Fruit fly (Drosophila melanogaster): ENCODE results near the gene CG15262.

The CG15262 gene

DNA sequence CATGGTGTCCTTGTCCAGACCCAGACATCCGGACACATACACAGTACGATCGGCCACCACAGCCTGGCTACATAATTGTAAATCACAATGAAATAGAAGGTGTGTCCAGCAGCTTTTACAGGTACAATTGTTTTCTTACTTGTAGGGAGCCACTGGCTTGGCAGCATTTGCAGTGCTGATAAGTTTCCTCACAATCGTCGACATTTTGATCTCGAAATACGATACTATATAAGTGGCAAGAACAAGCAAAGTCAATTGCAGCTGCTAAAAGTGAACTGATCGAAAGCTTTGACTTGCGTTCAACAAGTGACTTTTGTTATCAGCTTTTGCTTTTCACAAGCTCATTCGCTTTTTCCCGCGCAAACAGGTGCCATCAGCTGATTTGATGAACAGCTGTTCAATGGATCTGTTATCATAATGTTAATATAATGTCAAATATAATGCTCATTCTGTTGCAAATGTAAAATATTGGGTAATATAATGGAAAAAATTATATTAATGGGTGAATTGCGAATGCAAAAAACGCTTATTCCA, 22.8 kb upstream of the CG15262 start, which contains the start of gene UK114:
TSS of gene UK114 (minus strand) at position 309 of the 534 bp plus-strand sequence.
- TF ChIP-seq kay (GFP tag; ENCODE audit: borderline replicate concordance) (no peak), bab1 (GFP tag; optimal IDR thresholded peaks at IDR 0.05) (peak; percentile 61)

dm6 chr2L:15275794-15276193, 21.8 kb upstream of the CG15262 start:
- TF ChIP-seq cic (GFP tag; optimal IDR thresholded peaks at IDR 0.05) (no peak), kay (GFP tag; ENCODE audit: borderline replicate concordance) (peak; percentile 0)

DNA sequence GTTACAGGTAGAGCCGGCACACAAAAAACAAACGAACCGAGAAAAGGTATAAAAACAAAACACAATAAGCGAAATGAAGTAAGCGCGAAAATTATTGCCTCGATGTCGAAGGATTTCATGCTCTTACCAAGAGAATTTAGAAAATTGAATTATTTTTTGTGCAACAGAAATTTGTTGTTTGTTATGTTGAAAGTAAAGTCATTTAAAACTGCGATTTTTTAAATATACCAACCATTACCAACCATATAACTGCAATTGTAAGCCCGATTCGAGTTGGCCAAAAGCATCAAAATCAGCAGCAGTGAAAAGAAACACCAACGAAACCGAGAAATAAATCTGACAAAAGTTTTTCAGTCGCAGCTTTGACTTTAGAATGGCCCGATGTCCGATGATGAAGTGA, 16.6 kb upstream of the CG15262 start:
- TF ChIP-seq CG12768 (GFP tag; optimal IDR thresholded peaks at IDR 0.05) (no peak), CG1620 (GFP tag; optimal IDR thresholded peaks at IDR 0.05) (no peak), CG7101 (tag; optimal IDR thresholded peaks at IDR 0.05) (no peak), toe (GFP tag; optimal IDR thresholded peaks at IDR 0.05) (no peak), tj (GFP tag; optimal IDR thresholded peaks at IDR 0.05) (no peak), CG33017 (tag; optimal IDR thresholded peaks at IDR 0.05) (no peak), ovo (GFP tag; optimal IDR thresholded peaks at IDR 0.05) (no peak), Crg-1 (GFP tag; optimal IDR thresholded peaks at IDR 0.05) (no peak), kay (GFP tag; ENCODE audit: borderline replicate concordance) (no peak), CG14711 (tag; optimal IDR thresholded peaks at IDR 0.05) (no peak), Clk (GFP tag; optimal IDR thresholded peaks at IDR 0.05) (no peak), pad (GFP tag; optimal IDR thresholded peaks at IDR 0.05) (no peak), CG11617 (GFP tag; optimal IDR thresholded peaks at IDR 0.05) (no peak), bab1 (GFP tag; optimal IDR thresholded peaks at IDR 0.05) (no peak), CG7045 (GFP tag; optimal IDR thresholded peaks at IDR 0.05) (no peak), Hr96 (GFP tag; optimal IDR thresholded peaks at IDR 0.05) (no peak), cnc (optimal IDR thresholded peaks at IDR 0.05) (no peak)

DNA sequence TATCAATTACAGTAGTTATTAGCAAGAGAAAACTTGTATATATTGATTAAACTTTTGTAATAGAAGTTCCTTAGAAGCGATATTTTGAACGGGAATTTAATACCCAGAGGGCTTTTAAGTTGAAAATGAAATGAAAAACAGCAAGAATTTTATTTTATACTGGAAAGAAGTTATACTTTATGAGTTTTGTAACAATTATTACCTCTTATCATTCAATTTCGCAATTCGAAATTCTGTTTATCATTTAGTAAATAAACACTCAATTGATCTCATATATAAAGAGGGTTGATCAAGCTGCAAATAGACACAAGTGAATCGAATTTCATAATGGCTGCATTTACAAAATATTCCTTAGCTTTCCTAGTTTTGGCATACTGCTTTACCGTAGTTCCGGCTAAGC, 12.9 kb upstream of the CG15262 start, which contains the start of gene CG15263:
TSS of gene CG15263 (plus strand) at position 301 of the 400 bp plus-strand sequence.
- TF ChIP-seq CG12768 (GFP tag; optimal IDR thresholded peaks at IDR 0.05) (no peak), Mnt (GFP tag; optimal IDR thresholded peaks at IDR 0.05) (no peak), CG5204 (GFP tag; optimal IDR thresholded peaks at IDR 0.05) (no peak), pad (GFP tag; optimal IDR thresholded peaks at IDR 0.05) (no peak), CG1620 (GFP tag; optimal IDR thresholded peaks at IDR 0.05) (no peak), CG7101 (tag; optimal IDR thresholded peaks at IDR 0.05) (no peak), CG33017 (tag; optimal IDR thresholded peaks at IDR 0.05) (no peak), Crg-1 (GFP tag; optimal IDR thresholded peaks at IDR 0.05) (no peak), CG14711 (tag; optimal IDR thresholded peaks at IDR 0.05) (no peak), toe (GFP tag; optimal IDR thresholded peaks at IDR 0.05) (no peak), Clk (GFP tag; optimal IDR thresholded peaks at IDR 0.05) (no peak)

DNA sequence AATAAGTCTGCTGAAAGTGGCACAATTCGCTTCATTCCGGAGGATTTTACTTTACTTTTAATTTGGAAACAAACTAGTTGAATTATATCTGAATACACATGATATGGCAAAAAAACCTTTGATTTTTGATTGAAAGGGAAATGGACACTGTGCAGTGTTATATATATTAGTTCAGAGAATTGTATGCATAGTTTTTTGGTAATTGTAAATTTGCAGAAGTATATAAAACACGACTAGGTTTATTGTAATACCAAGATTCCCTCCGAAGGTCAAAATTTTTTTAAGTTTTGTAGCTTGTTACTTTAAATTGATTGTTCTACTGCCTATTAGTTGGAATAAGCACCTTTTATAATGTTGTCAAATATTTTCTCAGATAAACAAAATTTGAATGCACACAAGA, 5.5 kb upstream of the CG15262 start, which contains the start of gene CG15260:
TSS of gene CG15260 (minus strand) at position 101 of the 400 bp plus-strand sequence.
- TF ChIP-seq Crg-1 (GFP tag; optimal IDR thresholded peaks at IDR 0.05) (no peak), pad (GFP tag; optimal IDR thresholded peaks at IDR 0.05) (no peak), CG1620 (GFP tag; optimal IDR thresholded peaks at IDR 0.05) (no peak), CG5204 (GFP tag; optimal IDR thresholded peaks at IDR 0.05) (no peak), toe (GFP tag; optimal IDR thresholded peaks at IDR 0.05) (no peak)

DNA sequence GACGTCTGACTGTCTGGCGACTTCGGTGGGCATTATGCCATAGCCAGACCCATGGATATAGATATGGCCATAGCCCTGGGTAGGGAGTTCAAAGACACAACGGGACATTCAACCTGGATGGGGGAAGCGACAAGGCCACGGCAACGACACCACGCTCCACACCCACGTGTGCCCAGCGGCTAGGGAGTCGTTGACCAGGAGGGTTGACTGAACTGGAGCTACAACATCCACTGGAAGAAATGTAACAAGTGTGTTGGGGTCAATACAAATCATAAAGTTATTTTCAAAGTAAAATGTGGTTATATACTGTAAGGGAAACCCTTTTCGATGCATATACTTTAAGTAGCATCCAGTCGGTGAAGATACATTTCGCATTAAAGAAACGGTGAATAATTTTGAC, 4.2 kb downstream of the CG15262 start:
- TF ChIP-seq toe (GFP tag; optimal IDR thresholded peaks at IDR 0.05): no peak
- no peak for TF ChIP-seq CG33017 (tag; optimal IDR thresholded peaks at IDR 0.05)
- TF ChIP-seq ovo (GFP tag; optimal IDR thresholded peaks at IDR 0.05): no peak

- TF ChIP-seq ovo (GFP tag; optimal IDR thresholded peaks at IDR 0.05) (no peak), CG12768 (GFP tag; optimal IDR thresholded peaks at IDR 0.05) (no peak), cic (GFP tag; optimal IDR thresholded peaks at IDR 0.05) (no peak), pad (GFP tag; optimal IDR thresholded peaks at IDR 0.05) (no peak)
Observed at dm6 chr2L:15304359-15304758, 6.8 kb downstream of the CG15262 start.

dm6 chr2L:15306802-15307201, 9.2 kb downstream of the CG15262 start:
- TF ChIP-seq CG1620 (GFP tag; optimal IDR thresholded peaks at IDR 0.05) (no peak), Crg-1 (GFP tag; optimal IDR thresholded peaks at IDR 0.05) (no peak), bab1 (GFP tag; optimal IDR thresholded peaks at IDR 0.05) (no peak), CG5204 (GFP tag; optimal IDR thresholded peaks at IDR 0.05) (no peak), cic (GFP tag; optimal IDR thresholded peaks at IDR 0.05) (no peak), cnc (optimal IDR thresholded peaks at IDR 0.05) (no peak), Hr96 (GFP tag; optimal IDR thresholded peaks at IDR 0.05) (no peak)
